Worm (Caenorhabditis elegans): ENCODE results near the gene F59E11.5.

Gene F59E11.5

ce11 chrV:8994272-8994671, 629 bp upstream of the F59E11.5 start (continued):
- no peak for TF ChIP-seq snpc-4 (tag; optimal IDR thresholded peaks at IDR 0.05)
- no peak for TF ChIP-seq unc-30 (tag; optimal IDR thresholded peaks at IDR 0.05)
- TF ChIP-seq nhr-28 (tag; optimal IDR thresholded peaks at IDR 0.05): no peak
- TF ChIP-seq dpl-1 (GFP tag; optimal IDR thresholded peaks at IDR 0.05): no peak
- no peak for TF ChIP-seq nhr-77 (tag; optimal IDR thresholded peaks at IDR 0.05)
- TF ChIP-seq ets-5 (GFP tag; IDR thresholded peaks at IDR 0.05): no peak
- no peak for TF ChIP-seq fos-1 (tag; optimal IDR thresholded peaks at IDR 0.05)
- no peak for TF ChIP-seq fkh-4 (tag; optimal IDR thresholded peaks at IDR 0.05; ENCODE audit: borderline replicate concordance)
- TF ChIP-seq lir-3 (tag; optimal IDR thresholded peaks at IDR 0.05; ENCODE audit: poor library complexity): no peak
- no peak for TF ChIP-seq dsc-1 (tag; optimal IDR thresholded peaks at IDR 0.05)
- TF ChIP-seq ceh-63 (GFP tag; optimal IDR thresholded peaks at IDR 0.05): no peak
- TF ChIP-seq xbp-1 (tag; optimal IDR thresholded peaks at IDR 0.05): no peak
- TF ChIP-seq sup-37 (GFP tag; optimal IDR thresholded peaks at IDR 0.05): no peak
- TF ChIP-seq lsy-2 (tag; optimal IDR thresholded peaks at IDR 0.05): peak in 1 of 2 experiments; percentile 3
- TF ChIP-seq ceh-90 (tag; optimal IDR thresholded peaks at IDR 0.05): no peak
- TF ChIP-seq C16A3.4 (tag; optimal IDR thresholded peaks at IDR 0.05): no peak
- no peak for TF ChIP-seq vab-15 (tag; optimal IDR thresholded peaks at IDR 0.05)
- peak; percentile 35 for TF ChIP-seq nhr-90 (tag; optimal IDR thresholded peaks at IDR 0.05; ENCODE audit: poor library complexity)
- TF ChIP-seq swsn-7 (tag; optimal IDR thresholded peaks at IDR 0.05): no peak
- TF ChIP-seq zip-4 (GFP tag; optimal IDR thresholded peaks at IDR 0.05): no peak
- no peak for TF ChIP-seq nhr-76 (tag; optimal IDR thresholded peaks at IDR 0.05)
- TF ChIP-seq hlh-17 (GFP tag; optimal IDR thresholded peaks at IDR 0.05; ENCODE audit: borderline replicate concordance): no peak
- TF ChIP-seq ceh-88 (GFP tag; IDR thresholded peaks at IDR 0.05): no peak
- peak; percentile 96 for TF ChIP-seq blmp-1 (tag; optimal IDR thresholded peaks at IDR 0.05)
- TF ChIP-seq unc-86 (tag; optimal IDR thresholded peaks at IDR 0.05): no peak
- TF ChIP-seq isw-1 (GFP tag; IDR thresholded peaks at IDR 0.05): no peak
- TF ChIP-seq nhr-85 (tag): peak; percentile 93
- TF ChIP-seq hpl-2 (GFP tag; optimal IDR thresholded peaks at IDR 0.05): no peak
- peak; percentile 63 for TF ChIP-seq nhr-20 (tag; optimal IDR thresholded peaks at IDR 0.05)
- TF ChIP-seq tbx-2 (tag; optimal IDR thresholded peaks at IDR 0.05): peak; percentile 23
- no peak for TF ChIP-seq unc-98 (GFP tag; IDR thresholded peaks at IDR 0.05)
- TF ChIP-seq ceh-82 (tag; optimal IDR thresholded peaks at IDR 0.05): no peak
- no peak for TF ChIP-seq elt-2 (tag; optimal IDR thresholded peaks at IDR 0.05)
- TF ChIP-seq fkh-8 (tag; optimal IDR thresholded peaks at IDR 0.05): no peak
- TF ChIP-seq nhr-71 (tag; optimal IDR thresholded peaks at IDR 0.05): peak; percentile 30
- TF ChIP-seq irx-1 (tag; optimal IDR thresholded peaks at IDR 0.05): no peak
- TF ChIP-seq ztf-11 (tag; optimal IDR thresholded peaks at IDR 0.05): no peak
- peak; percentile 23 for TF ChIP-seq unc-130 (tag; optimal IDR thresholded peaks at IDR 0.05)
- TF ChIP-seq pax-3 (tag; optimal IDR thresholded peaks at IDR 0.05): no peak
- TF ChIP-seq nhr-12 (tag; optimal IDR thresholded peaks at IDR 0.05): no peak
- no peak for TF ChIP-seq nhr-237 (tag; optimal IDR thresholded peaks at IDR 0.05)
- peak; percentile 48 for TF ChIP-seq snu-23 (GFP tag; optimal IDR thresholded peaks at IDR 0.05)
- no peak for TF ChIP-seq Y116A8C.19 (tag; optimal IDR thresholded peaks at IDR 0.05; ENCODE audit: borderline replicate concordance)
- no peak for TF ChIP-seq pqm-1 (tag; optimal IDR thresholded peaks at IDR 0.05)
- no peak for TF ChIP-seq lin-13 (GFP tag; optimal IDR thresholded peaks at IDR 0.05)
- TF ChIP-seq lin-15B (tag; optimal IDR thresholded peaks at IDR 0.05): no peak
- no peak for TF ChIP-seq mab-9 (GFP tag; IDR thresholded peaks at IDR 0.05)
- TF ChIP-seq efl-1 (optimal IDR thresholded peaks at IDR 0.05): no peak
- no peak for TF ChIP-seq efl-1 (GFP tag; optimal IDR thresholded peaks at IDR 0.05 in 1 of 2)
- no peak for TF ChIP-seq grh-1 (GFP tag; IDR thresholded peaks at IDR 0.05)
- TF ChIP-seq ces-1 (GFP tag; optimal IDR thresholded peaks at IDR 0.05): no peak
- TF ChIP-seq C34B4.2 (tag; optimal IDR thresholded peaks at IDR 0.05): no peak
- TF ChIP-seq lin-39 (tag; optimal IDR thresholded peaks at IDR 0.05): no peak
- TF ChIP-seq ztf-4 (tag; optimal IDR thresholded peaks at IDR 0.05): no peak

Data from whole organism, L1 larva.